Worm (Caenorhabditis elegans) whole organism, young adult: ENCODE data around the gene F08B12.11.

Experiments
- C06A6.2 ChIP-seq: fragments of 200-800 bp; sonication (Bioruptor generic); conservative IDR thresholded peaks from 2 replicates; pipeline ENCODE4 v1.3.6; 2022; ENCODE audit warnings: missing genetic modification characterization, missing compliant biosample characterization
- F37B4.10 ChIP-seq: fragments of 200-800 bp; sonication (Bioruptor generic); IDR thresholded peaks from 2 replicates; pipeline ENCODE4 v1.3.6; 2022; ENCODE audit warnings: missing genetic modification characterization, missing compliant biosample characterization
- athp-1 ChIP-seq: sonication (generic microtip); optimal IDR thresholded peaks from 2 replicates; lab custom pipeline; 2017; ENCODE audit warnings: mild to moderate bottlenecking, missing genetic modification characterization, missing compliant biosample characterization
- ceh-79 ChIP-seq: sonication (generic microtip); optimal IDR thresholded peaks from 2 replicates; lab custom pipeline; 2017; ENCODE audit warnings: mild to moderate bottlenecking, missing genetic modification characterization, missing compliant biosample characterization
- ekl-4 ChIP-seq: fragments of 200-800 bp; sonication (Bioruptor generic); IDR thresholded peaks from 2 replicates; pipeline ENCODE4 v1.3.6; 2022; ENCODE audit warnings: missing genetic modification reagents, missing genetic modification characterization, missing compliant biosample characterization
- let-526 ChIP-seq: fragments of 200-800 bp; sonication (Bioruptor generic); IDR thresholded peaks from 2 replicates; pipeline ENCODE4 v1.3.6; 2022; ENCODE audit warnings: missing genetic modification reagents, missing genetic modification characterization, missing compliant biosample characterization
- lin-54 ChIP-seq: fragments of 200-800 bp; sonication (Bioruptor generic); optimal IDR thresholded peaks from 2 replicates; lab custom pipeline; 2018; ENCODE audit warnings: mild to moderate bottlenecking, missing genetic modification characterization, missing compliant biosample characterization
- sdz-38 ChIP-seq: sonication (generic microtip); optimal IDR thresholded peaks from 2 replicates; lab custom pipeline; 2016; ENCODE audit warnings: missing genotype, missing genetic modification characterization, missing compliant biosample characterization
- tlf-1 ChIP-seq: fragments of 200-800 bp; sonication (Bioruptor generic); optimal IDR thresholded peaks from 2 replicates; lab custom pipeline; 2018; ENCODE audit warnings: mild to moderate bottlenecking, missing genetic modification characterization, missing compliant biosample characterization
- ztf-28 ChIP-seq: fragments of 200-800 bp; sonication (Bioruptor generic); IDR thresholded peaks from 2 replicates; pipeline ENCODE4 v1.3.6; 2022; ENCODE audit warnings: missing genetic modification reagents, missing genetic modification characterization, missing compliant biosample characterization

ce11 chrX:11383359-11383758 is 1.5 kb upstream of the F08B12.11 start:
- TF ChIP-seq let-526 (GFP tag; lab: Robert Waterston, UW) (no peak), ceh-79 (tag; lab: Kevin White, UChicago) (no peak), sdz-38 (no peak), C06A6.2 (no peak), athp-1 (tag; lab: Kevin White, UChicago) (no peak), ekl-4 (GFP tag; lab: Robert Waterston, UW) (no peak), F37B4.10 (GFP tag; lab: Robert Waterston, UW) (no peak), tlf-1 (GFP tag; lab: Kevin White, UChicago) (no peak), ztf-28 (GFP tag; lab: Robert Waterston, UW) (no peak), lin-54 (GFP tag; lab: Kevin White, UChicago) (no peak)
